Fruit fly (Drosophila melanogaster) whole organism, embryonic: ENCODE measurements around the gene fan.

ENCODE experiments used
- Asciz ChIP-seq: fragments of 200-800 bp; sonication (Bioruptor generic); optimal IDR thresholded peaks from 2 replicates; lab custom pipeline; 2017; ENCODE audit warnings: missing biosample characterization, mild to moderate bottlenecking, missing genetic modification characterization, missing genetic modification reagents
- Atf6 ChIP-seq: fragments of 200-800 bp; sonication (Bioruptor generic); IDR thresholded peaks from 2 replicates; pipeline ENCODE4 v1.3.6; 2022; ENCODE audit warnings: missing biosample characterization, missing genetic modification characterization
- Bdp1 ChIP-seq: fragments of 200-800 bp; sonication (Bioruptor generic); optimal IDR thresholded peaks from 3 replicates; lab custom pipeline; 2016; ENCODE audit warnings: missing biosample characterization, missing genetic modification characterization
- BtbVII ChIP-seq: fragments of 200-800 bp; sonication (Bioruptor generic); optimal IDR thresholded peaks from 3 replicates; lab custom pipeline; 2017; ENCODE audit warnings: missing biosample characterization, mild to moderate bottlenecking, missing genetic modification characterization
- CG10979 ChIP-seq: fragments of 200-800 bp; sonication (Bioruptor generic); optimal IDR thresholded peaks from 2 replicates; lab custom pipeline; 2018; ENCODE audit warnings: missing biosample characterization, mild to moderate bottlenecking, missing genetic modification characterization, moderate library complexity
- CG12391 ChIP-seq: fragments of 200-800 bp; sonication (Bioruptor generic); optimal IDR thresholded peaks from 3 replicates; lab custom pipeline; 2018; ENCODE audit warnings: missing biosample characterization, mild to moderate bottlenecking, missing genetic modification characterization, moderate library complexity
- CG12659 ChIP-seq: fragments of 200-800 bp; sonication (Bioruptor generic); optimal IDR thresholded peaks from 3 replicates; lab custom pipeline; 2017; ENCODE audit warnings: mild to moderate bottlenecking, missing biosample characterization, missing genetic modification reagents, missing genetic modification characterization
- CG17328 ChIP-seq: fragments of 200-800 bp; sonication (Bioruptor generic); IDR thresholded peaks from 2 replicates; pipeline ENCODE4 v1.3.6; 2022; ENCODE audit warnings: missing biosample characterization, missing genetic modification characterization
- CG30403 ChIP-seq: fragments of 200-800 bp; sonication (Bioruptor generic); optimal IDR thresholded peaks from 3 replicates; lab custom pipeline; 2016; ENCODE audit warnings: missing biosample characterization, missing genetic modification characterization
- CG32767 ChIP-seq: fragments of 200-800 bp; sonication (Bioruptor generic); IDR thresholded peaks from 2 replicates; pipeline ENCODE4 v1.3.6; 2022; ENCODE audit warnings: missing biosample characterization, missing genetic modification characterization
- CG3407 ChIP-seq: fragments of 200-800 bp; sonication (Bioruptor generic); optimal IDR thresholded peaks from 2 replicates; lab custom pipeline; 2018; ENCODE audit warnings: missing biosample characterization, mild to moderate bottlenecking, missing genetic modification characterization
- CG34422 ChIP-seq: fragments of 200-800 bp; sonication (Bioruptor generic); IDR thresholded peaks from 3 replicates; pipeline ENCODE4 v1.3.6; 2022; ENCODE audit warnings: missing biosample characterization, missing genetic modification characterization
- CG4404 ChIP-seq: fragments of 200-800 bp; sonication (Bioruptor generic); IDR thresholded peaks from 2 replicates; pipeline ENCODE4 v1.3.6; 2022; ENCODE audit warnings: missing biosample characterization, missing genetic modification characterization
- CG5180 ChIP-seq: fragments of 200-800 bp; sonication (Bioruptor generic); optimal IDR thresholded peaks from 3 replicates; lab custom pipeline; 2017; ENCODE audit warnings: missing biosample characterization, missing genetic modification characterization, mild to moderate bottlenecking, moderate library complexity, missing genetic modification reagents
- CG6254 ChIP-seq: fragments of 200-800 bp; sonication (Bioruptor generic); optimal IDR thresholded peaks from 3 replicates; lab custom pipeline; 2017; ENCODE audit warnings: mild to moderate bottlenecking, missing biosample characterization, missing genetic modification reagents, missing genetic modification characterization
- CG6854 ChIP-seq: fragments of 200-800 bp; sonication (Bioruptor generic); optimal IDR thresholded peaks from 3 replicates; lab custom pipeline; 2017; ENCODE audit warnings: missing biosample characterization, mild to moderate bottlenecking, missing genetic modification characterization
- CG8944 ChIP-seq: fragments of 200-800 bp; sonication (Bioruptor generic); optimal IDR thresholded peaks from 3 replicates; lab custom pipeline; 2016; ENCODE audit warnings: missing biosample characterization, missing genetic modification characterization
- CG9727 ChIP-seq: fragments of 200-800 bp; sonication (Bioruptor generic); optimal IDR thresholded peaks from 3 replicates; lab custom pipeline; 2017; ENCODE audit warnings: missing biosample characterization, mild to moderate bottlenecking, missing genetic modification characterization
- D ChIP-seq, 2 experiments: fragments of 200-800 bp in 1 of 2; fragments of >200 bp in 1 of 2; sonication (Bioruptor generic) in 1 of 2; optimal IDR thresholded peaks; 2 replicates in 1 of 2; 3 replicates in 1 of 2; lab custom pipeline; 2017; ENCODE audit warnings: mild to moderate bottlenecking in 1 of 2, missing biosample characterization in 1 of 2, missing genetic modification characterization in 1 of 2, missing genetic modification reagents in 1 of 2
- D19B ChIP-seq: fragments of 200-800 bp; sonication (Bioruptor generic); optimal IDR thresholded peaks from 2 replicates; lab custom pipeline; 2017; ENCODE audit warnings: missing biosample characterization, mild to moderate bottlenecking, missing genetic modification characterization
- Dbx ChIP-seq: fragments of 200-800 bp; sonication (Bioruptor generic); IDR thresholded peaks from 3 replicates; pipeline ENCODE4 v1.3.6; 2022; ENCODE audit warnings: missing biosample characterization, missing genetic modification characterization
- Deaf1 ChIP-seq: fragments of 200-800 bp; optimal IDR thresholded peaks from 3 replicates; lab custom pipeline; 2019; ENCODE audit warnings: missing biosample characterization, mild to moderate bottlenecking, missing genetic modification characterization, moderate library complexity
- Dref ChIP-seq: fragments of 200-800 bp; sonication (Bioruptor generic); IDR thresholded peaks from 2 replicates; pipeline ENCODE4 v1.3.6; 2022; ENCODE audit warnings: missing biosample characterization, missing genetic modification characterization
- H15 ChIP-seq: fragments of 200-800 bp; sonication (Bioruptor generic); IDR thresholded peaks from 3 replicates; pipeline ENCODE4 v1.3.6; 2022; ENCODE audit warnings: missing biosample characterization, missing genetic modification characterization
- HLH4C ChIP-seq: fragments of 200-800 bp; sonication (Bioruptor generic); IDR thresholded peaks from 3 replicates; pipeline ENCODE4 v1.3.6; 2022; ENCODE audit warnings: missing biosample characterization, missing genetic modification characterization; ENCODE audit not compliant: partially characterized antibody
- Hand ChIP-seq: fragments of 200-800 bp; sonication (Bioruptor generic); optimal IDR thresholded peaks from 2 replicates; lab custom pipeline; 2017; ENCODE audit warnings: mild to moderate bottlenecking, missing biosample characterization, missing genetic modification reagents, missing genetic modification characterization
- Hmr ChIP-seq: fragments of 200-800 bp; sonication (Bioruptor generic); optimal IDR thresholded peaks from 3 replicates; lab custom pipeline; 2017; ENCODE audit warnings: mild to moderate bottlenecking, missing biosample characterization, missing genetic modification reagents, missing genetic modification characterization
- Lhr ChIP-seq: fragments of 200-800 bp; sonication (Bioruptor generic); optimal IDR thresholded peaks from 3 replicates; lab custom pipeline; 2017; ENCODE audit warnings: mild to moderate bottlenecking, missing biosample characterization, missing genetic modification reagents, missing genetic modification characterization
- Lim3 ChIP-seq: fragments of 200-800 bp; sonication (Bioruptor generic); IDR thresholded peaks from 2 replicates; pipeline ENCODE4 v1.3.6; 2022; ENCODE audit warnings: missing biosample characterization, missing genetic modification characterization
- Mes4 ChIP-seq: fragments of 200-800 bp; sonication (Bioruptor generic); optimal IDR thresholded peaks from 2 replicates; lab custom pipeline; 2016; ENCODE audit warnings: missing biosample characterization, missing genetic modification characterization
- NK7.1 ChIP-seq: fragments of 200-800 bp; sonication (Bioruptor generic); optimal IDR thresholded peaks from 3 replicates; lab custom pipeline; 2016; ENCODE audit warnings: missing biosample characterization, missing genetic modification characterization
- Pdp1 ChIP-seq, 2 experiments: fragments of 200-800 bp; sonication (Bioruptor generic); optimal IDR thresholded peaks; 3 replicates each; lab custom pipeline; 2016; ENCODE audit warnings: missing biosample characterization in 2 of 2, missing genetic modification characterization in 2 of 2, mild to moderate bottlenecking in 1 of 2, moderate library complexity in 1 of 2
- Rfx ChIP-seq: fragments of 200-800 bp; sonication (Bioruptor generic); IDR thresholded peaks from 2 replicates; pipeline ENCODE4 v1.3.6; 2022; ENCODE audit warnings: missing biosample characterization, missing genetic modification characterization
- Taf1 ChIP-seq: fragments of 200-800 bp; sonication (Bioruptor generic); IDR thresholded peaks from 2 replicates; pipeline ENCODE4 v1.3.6; 2022; ENCODE audit warnings: missing biosample characterization, missing genetic modification characterization
- az2 ChIP-seq: fragments of 200-800 bp; sonication (Bioruptor generic); optimal IDR thresholded peaks from 3 replicates; lab custom pipeline; 2016; ENCODE audit warnings: missing biosample characterization, missing genetic modification characterization
- cg ChIP-seq: fragments of 200-800 bp; sonication (Bioruptor generic); optimal IDR thresholded peaks from 3 replicates; lab custom pipeline; 2019; ENCODE audit warnings: missing biosample characterization, mild to moderate bottlenecking, missing genetic modification characterization, moderate library complexity
- dati ChIP-seq: fragments of 200-800 bp; sonication (Bioruptor generic); IDR thresholded peaks from 2 replicates; pipeline ENCODE4 v1.3.6; 2022; ENCODE audit warnings: missing biosample characterization, missing genetic modification characterization
- lov ChIP-seq, 2 experiments: fragments of 200-800 bp in 1 of 2; fragments of >200 bp in 1 of 2; sonication (Bioruptor generic) in 1 of 2; IDR thresholded peaks in 1 of 2; optimal IDR thresholded peaks in 1 of 2; 2 replicates in 1 of 2; 3 replicates in 1 of 2; pipeline versions ENCODE4 v1.3.6 to Lab custom; 2017 to 2022; ENCODE audit warnings: missing biosample characterization in 1 of 2, missing genetic modification characterization in 1 of 2
- maf-S ChIP-seq: fragments of 200-800 bp; sonication (Bioruptor generic); optimal IDR thresholded peaks from 2 replicates; lab custom pipeline; 2016; ENCODE audit warnings: missing biosample characterization, missing genetic modification characterization
- nmo ChIP-seq: fragments of 200-800 bp; sonication (Bioruptor generic); optimal IDR thresholded peaks from 2 replicates; lab custom pipeline; 2018; ENCODE audit warnings: missing biosample characterization, mild to moderate bottlenecking, missing genetic modification characterization, moderate library complexity
- pb ChIP-seq: fragments of 200-800 bp; sonication (Bioruptor generic); optimal IDR thresholded peaks from 3 replicates; lab custom pipeline; 2016; ENCODE audit warnings: missing biosample characterization, missing genetic modification characterization
- pita ChIP-seq: fragments of 200-800 bp; sonication (Bioruptor generic); optimal IDR thresholded peaks from 2 replicates; lab custom pipeline; 2017; ENCODE audit warnings: missing biosample characterization, mild to moderate bottlenecking, missing genetic modification characterization
- pros ChIP-seq: fragments of 200-800 bp; sonication (Bioruptor generic); optimal IDR thresholded peaks from 3 replicates; lab custom pipeline; 2019; ENCODE audit warnings: missing biosample characterization, mild to moderate bottlenecking, missing genetic modification characterization, moderate library complexity
- toy ChIP-seq: fragments of 200-800 bp; sonication (Bioruptor generic); IDR thresholded peaks from 2 replicates; pipeline ENCODE4 v1.3.6; 2022; ENCODE audit warnings: missing biosample characterization, missing genetic modification characterization
- trem ChIP-seq: fragments of 200-800 bp; optimal IDR thresholded peaks from 3 replicates; lab custom pipeline; 2019; ENCODE audit warnings: missing biosample characterization, mild to moderate bottlenecking, missing genetic modification characterization, moderate library complexity
- twi ChIP-seq: fragments of 200-800 bp; optimal IDR thresholded peaks from 2 replicates; lab custom pipeline; 2019; ENCODE audit warnings: missing biosample characterization, mild to moderate bottlenecking, missing genetic modification characterization, moderate library complexity

The fan gene

DNA sequence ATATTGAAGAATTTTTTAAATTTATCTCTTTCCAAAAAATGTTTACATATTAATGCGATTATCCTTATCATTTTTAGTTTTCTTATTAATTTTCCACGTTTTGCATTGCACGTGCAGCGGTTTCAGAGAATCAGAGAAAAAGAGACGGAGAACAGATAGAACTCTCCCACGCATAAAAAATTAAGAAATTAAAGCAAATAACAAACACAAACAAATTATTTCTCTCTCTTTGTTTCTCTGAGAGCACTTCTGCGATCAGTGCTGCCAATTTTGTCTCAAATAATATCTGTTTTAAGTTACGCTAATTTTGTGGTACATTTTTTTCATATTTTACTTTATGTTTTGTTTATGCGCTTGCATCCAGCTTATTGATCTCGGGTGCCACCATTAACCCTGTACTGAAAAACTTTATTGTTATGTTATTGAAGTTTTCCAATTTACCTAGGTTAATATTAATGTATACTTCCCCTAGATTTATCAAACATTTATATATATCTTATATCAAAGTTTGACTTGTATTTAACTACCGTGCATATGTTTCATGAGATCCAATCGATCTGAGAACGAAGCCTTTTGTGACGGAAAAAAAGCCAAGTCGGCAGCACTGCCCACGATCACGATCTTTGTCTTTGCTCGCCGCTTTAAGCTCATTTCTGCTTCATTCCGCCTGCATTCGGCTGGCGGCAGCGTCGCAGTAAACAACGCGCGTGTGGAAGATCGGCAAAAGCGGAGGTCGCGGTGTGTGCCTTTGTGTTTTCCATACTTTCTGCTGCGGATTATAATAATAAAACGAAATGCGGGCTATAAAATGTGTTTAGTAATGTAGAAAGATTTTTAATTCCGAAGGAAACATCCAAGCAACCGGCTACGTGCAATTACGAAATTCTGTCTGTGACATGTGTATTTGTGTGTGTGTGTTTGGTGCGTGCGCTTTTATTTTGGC, 45.4 kb upstream of the fan start, which contains the start of gene Sarm (continued):
- TF ChIP-seq Lhr = peak; percentile 3
- peak; percentile 64 for TF ChIP-seq Hmr (GFP tag; lab: Kevin White, UChicago)
- TF ChIP-seq pros (GFP tag; lab: Kevin White, UChicago) = no peak
- TF ChIP-seq cg = peak; percentile 70
- TF ChIP-seq Pdp1 (GFP tag; optimal IDR thresholded peaks at IDR 0.05; lab: Kevin White, UChicago) = peak in 1 of 2 experiments; percentile 37
- peak; percentile 6 for TF ChIP-seq Bdp1 (GFP tag; lab: Kevin White, UChicago)
- peak; percentile 20 for TF ChIP-seq twi (tag; lab: Kevin White, UChicago)
- TF ChIP-seq Mes4 = no peak
- TF ChIP-seq BtbVII (GFP tag; lab: Kevin White, UChicago) = peak; percentile 76
- peak; percentile 9 for TF ChIP-seq D19B (GFP tag; lab: Kevin White, UChicago)
- no peak for TF ChIP-seq CG3407 (GFP tag; lab: Kevin White, UChicago)
- TF ChIP-seq Taf1 = 0 out of 2 replicates have a peak, but pooled peaks have one; percentile 9
- TF ChIP-seq CG12659 (GFP tag; lab: Kevin White, UChicago) = peak; percentile 41
- TF ChIP-seq pita (GFP tag; lab: Kevin White, UChicago) = no peak
- no peak for TF ChIP-seq NK7.1 (GFP tag; lab: Kevin White, UChicago)
- TF ChIP-seq CG6854 (GFP tag; lab: Kevin White, UChicago) = peak; percentile 52
- no peak for TF ChIP-seq CG8944 (GFP tag; lab: Kevin White, UChicago)
- 0 out of 3 replicates have a peak, but pooled peaks have one; percentile 15 for TF ChIP-seq H15
- TF ChIP-seq Deaf1 (tag; lab: Kevin White, UChicago) = peak; percentile 73
- no peak for TF ChIP-seq pb (GFP tag; lab: Kevin White, UChicago)
- TF ChIP-seq Asciz (GFP tag; lab: Kevin White, UChicago) = peak; percentile 26
- peak; percentile 85 for TF ChIP-seq nmo (GFP tag; lab: Kevin White, UChicago)
- no peak for TF ChIP-seq Lim3 (GFP tag; lab: Robert Waterston, UW)
- peak; percentile 3 for TF ChIP-seq CG9727 (GFP tag; lab: Kevin White, UChicago)
- TF ChIP-seq lov (optimal IDR thresholded peaks at IDR 0.05; lab: Kevin White, UChicago) = no peak
- TF ChIP-seq lov (GFP tag; IDR thresholded peaks at IDR 0.05; lab: Robert Waterston, UW) = 0 out of 3 replicates have a peak, but pooled peaks have one; percentile 41
- no peak for TF ChIP-seq CG32767
- peak; percentile 59 for TF ChIP-seq CG12391 (tag; lab: Kevin White, UChicago)
- 0 out of 2 replicates have a peak, but pooled peaks have one; percentile 18 for TF ChIP-seq CG17328 (GFP tag; lab: Robert Waterston, UW)
- peak; percentile 28 for TF ChIP-seq az2 (GFP tag; lab: Kevin White, UChicago)
- no peak for TF ChIP-seq trem (tag; lab: Kevin White, UChicago)
- no peak for TF ChIP-seq D (optimal IDR thresholded peaks at IDR 0.05; lab: Kevin White, UChicago)
- TF ChIP-seq D (GFP tag; optimal IDR thresholded peaks at IDR 0.05; lab: Kevin White, UChicago) = peak; percentile 35
- TF ChIP-seq Hand (GFP tag; lab: Kevin White, UChicago) = peak; percentile 13
- peak; percentile 13 for TF ChIP-seq CG6254 (GFP tag; lab: Kevin White, UChicago)
- no peak for TF ChIP-seq Dref (GFP tag; lab: Robert Waterston, UW)
- peak; percentile 39; the same call in 1 of the 2 replicates for TF ChIP-seq Rfx (GFP tag; lab: Robert Waterston, UW)
- TF ChIP-seq Atf6 (GFP tag; lab: Robert Waterston, UW) = peak; percentile 37; the same call in 1 of the 2 replicates
- TF ChIP-seq toy = no peak
- TF ChIP-seq CG30403 (GFP tag; lab: Kevin White, UChicago) = peak; percentile 63
- TF ChIP-seq Dbx (GFP tag; lab: Robert Waterston, UW) = 0 out of 3 replicates have a peak, but pooled peaks have one; percentile 39
- TF ChIP-seq maf-S (GFP tag; lab: Kevin White, UChicago) = peak; percentile 10
- peak; percentile 32 for TF ChIP-seq CG10979 (tag; lab: Kevin White, UChicago)
- TF ChIP-seq CG34422 (GFP tag; lab: Robert Waterston, UW) = no peak; the same call in 2 of the 3 replicates
- 0 out of 3 replicates have a peak, but pooled peaks have one; percentile 39 for TF ChIP-seq HLH4C (GFP tag; lab: Robert Waterston, UW)
- no peak for TF ChIP-seq CG4404 (GFP tag; lab: Robert Waterston, UW)
- peak; percentile 33 for TF ChIP-seq CG5180 (GFP tag; lab: Kevin White, UChicago)
- TF ChIP-seq dati (GFP tag; lab: Robert Waterston, UW) = no peak
